Worm (Caenorhabditis elegans) whole organism, early embryonic: ENCODE data around the gene his-1.

Source experiments
- B0310.2 ChIP-seq: sonication (generic microtip); optimal IDR thresholded peaks from 2 replicates; lab custom pipeline; 2016; ENCODE audit warnings: mild to moderate bottlenecking, missing genetic modification characterization, missing compliant biosample characterization
- F13C5.2 ChIP-seq: sonication (generic microtip); optimal IDR thresholded peaks from 2 replicates; lab custom pipeline; 2017; ENCODE audit warnings: mild to moderate bottlenecking, missing genetic modification characterization, inconsistent platforms, missing compliant biosample characterization
- aly-1 ChIP-seq: sonication (generic microtip); optimal IDR thresholded peaks from 2 replicates; lab custom pipeline; 2016; ENCODE audit warnings: missing genetic modification characterization, missing compliant biosample characterization
- ama-1 ChIP-seq: fragments of 150-350 bp; optimal IDR thresholded peaks from 2 replicates; lab custom pipeline; 2014
- ceh-13 ChIP-seq: fragments of 200-800 bp; sonication (Bioruptor generic); optimal IDR thresholded peaks from 2 replicates; lab custom pipeline; 2018; ENCODE audit warnings: mild to moderate bottlenecking, missing genetic modification characterization, missing compliant biosample characterization
- ceh-36 ChIP-seq: sonication (generic microtip); optimal IDR thresholded peaks from 2 replicates; lab custom pipeline; 2016; ENCODE audit warnings: missing genetic modification characterization, inconsistent platforms, missing compliant biosample characterization
- ets-7 ChIP-seq: sonication (generic microtip); optimal IDR thresholded peaks from 2 replicates; lab custom pipeline; 2016; ENCODE audit warnings: missing genotype, missing genetic modification characterization, missing compliant biosample characterization
- flt-1 ChIP-seq: fragments of 200-800 bp; sonication (Bioruptor generic); IDR thresholded peaks from 2 replicates; pipeline ENCODE4 v1.3.6; 2022; ENCODE audit warnings: missing genetic modification characterization, missing compliant biosample characterization
- hmbx-1 ChIP-seq: sonication (generic microtip); optimal IDR thresholded peaks from 2 replicates; lab custom pipeline; 2016; ENCODE audit warnings: mild to moderate bottlenecking, missing genetic modification characterization, missing compliant biosample characterization
- hnd-1 ChIP-seq: sonication (generic microtip); optimal IDR thresholded peaks from 2 replicates; lab custom pipeline; 2016; ENCODE audit warnings: missing genetic modification characterization, missing compliant biosample characterization
- scrt-1 ChIP-seq: fragments of 200-800 bp; sonication (Bioruptor generic); IDR thresholded peaks from 2 replicates; pipeline ENCODE4 v1.3.6; 2022; ENCODE audit warnings: missing genetic modification characterization, missing compliant biosample characterization
- sea-1 ChIP-seq: fragments of 200-800 bp; sonication (Bioruptor generic); conservative IDR thresholded peaks from 2 replicates; pipeline ENCODE4 v1.3.6; 2022; ENCODE audit warnings: missing genetic modification characterization, missing compliant biosample characterization
- tbx-11 ChIP-seq: fragments of 200-800 bp; sonication (Bioruptor generic); IDR thresholded peaks from 2 replicates; pipeline ENCODE4 v1.3.6; 2022; ENCODE audit warnings: missing genetic modification characterization, missing compliant biosample characterization
- tbx-37 ChIP-seq: fragments of 200-800 bp; sonication (Bioruptor generic); conservative IDR thresholded peaks from 2 replicates; pipeline ENCODE4 v1.3.6; 2022; ENCODE audit warnings: missing genetic modification reagents, missing genetic modification characterization, missing compliant biosample characterization

- TF ChIP-seq scrt-1 (GFP tag; lab: Robert Waterston, UW) (no peak), F13C5.2 (tag; lab: Kevin White, UChicago) (no peak), ets-7 (tag; lab: Kevin White, UChicago) (no peak), aly-1 (tag; lab: Kevin White, UChicago) (no peak), sea-1 (GFP tag; lab: Robert Waterston, UW) (no peak), flt-1 (GFP tag; lab: Robert Waterston, UW) (no peak), B0310.2 (no peak), tbx-11 (GFP tag; lab: Robert Waterston, UW) (no peak), ama-1 (lab: Kevin White, UChicago) (no peak), ceh-36 (tag; lab: Kevin White, UChicago) (no peak), tbx-37 (GFP tag; lab: Robert Waterston, UW) (no peak), hmbx-1 (tag; lab: Kevin White, UChicago) (no peak), hnd-1 (tag; lab: Kevin White, UChicago) (no peak), ceh-13 (GFP tag; lab: Kevin White, UChicago) (no peak)
These were observed 24.6 kb upstream of the his-1 start, which contains the start of gene srx-43 for ce11 chrV:16017671-16018070.
